Fruit fly (Drosophila melanogaster): ENCODE measurements around the gene Cpr64Aa.
A peak's percentile ranks its signal among the peaks of the same experiment; 100 is the strongest.

Gene Cpr64Aa

DNA sequence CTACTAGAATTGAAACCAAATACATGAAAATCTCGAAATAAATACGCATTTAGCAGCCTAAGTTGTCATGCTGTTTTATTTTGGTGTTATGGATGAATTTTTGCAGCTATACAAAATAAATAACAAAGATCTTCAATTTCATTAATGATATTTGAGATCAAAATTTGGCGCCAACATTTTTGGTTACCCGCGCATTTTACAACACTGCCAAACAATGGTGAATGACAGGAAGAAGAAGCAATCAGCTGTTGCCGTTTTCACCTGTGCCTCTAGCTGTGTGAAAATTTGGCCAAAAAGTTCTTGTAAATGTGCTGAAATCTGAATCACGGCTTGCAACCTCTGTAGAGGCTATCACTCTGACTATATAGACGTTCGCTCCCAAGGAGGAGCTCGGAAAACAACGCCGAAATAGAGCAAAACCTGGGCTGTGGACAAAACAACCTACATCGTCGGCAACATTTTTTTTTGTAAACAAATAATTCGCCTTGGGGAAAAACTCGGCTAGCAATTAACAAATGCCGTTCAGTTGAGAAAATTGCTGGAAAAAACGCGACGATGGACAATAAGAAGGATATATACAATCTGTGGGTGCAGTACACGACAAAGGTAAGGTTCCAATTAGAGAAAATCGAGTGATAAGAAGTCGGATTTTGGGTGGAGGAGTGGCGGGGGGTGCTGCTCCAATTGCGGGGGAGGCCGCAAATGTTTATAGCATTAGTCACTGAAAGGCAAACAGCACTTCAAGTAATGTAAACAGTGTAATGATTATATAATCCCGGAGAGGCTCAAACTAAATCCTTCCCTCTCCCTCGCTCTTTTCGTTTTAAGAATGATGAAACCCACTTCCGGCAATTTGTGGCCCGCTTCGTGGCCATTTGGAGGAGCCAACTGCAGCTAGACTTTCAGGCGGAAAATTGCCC, 15.0 kb downstream of the Cpr64Aa start, which contains the start of gene CG43367:
Gene CG43367, plus strand, starts transcription at position 264 of the 920 bp plus-strand sequence.
- TF ChIP-seq CG6689 (GFP tag; IDR thresholded peaks at IDR 0.05) (no peak), stc (GFP tag; IDR thresholded peaks at IDR 0.05) (peak; percentile 11; the same call in 1 of the 2 replicates), CG15514 (GFP tag; optimal IDR thresholded peaks at IDR 0.05) (peak; percentile 29), hkb (optimal IDR thresholded peaks at IDR 0.05) (no peak), hkb (GFP tag; IDR thresholded peaks at IDR 0.05) (peak; percentile 26; the same call in 1 of the 2 replicates), ci (GFP tag; IDR thresholded peaks at IDR 0.05) (0 out of 3 replicates have a peak, but pooled peaks have one; percentile 37), h (optimal IDR thresholded peaks at IDR 0.05) (no peak), kay (GFP tag; optimal IDR thresholded peaks at IDR 0.05) (peak; percentile 26), zfh1 (GFP tag; IDR thresholded peaks at IDR 0.05) (0 out of 3 replicates have a peak, but pooled peaks have one; percentile 12), CG9932 (GFP tag; IDR thresholded peaks at IDR 0.05) (peak; percentile 38), amos (GFP tag; IDR thresholded peaks at IDR 0.05; ENCODE audit: partially characterized antibody) (no peak; the same call in 1 of the 2 replicates), kni (GFP tag; optimal IDR thresholded peaks at IDR 0.05) (peak; percentile 60), MTF-1 (GFP tag; optimal IDR thresholded peaks at IDR 0.05; ENCODE audit: borderline replicate concordance) (peak; percentile 6), pzg (GFP tag; optimal IDR thresholded peaks at IDR 0.05) (peak; percentile 82), YL-1 (GFP tag; optimal IDR thresholded peaks at IDR 0.05) (peak; percentile 45), Xrp1 (GFP tag; IDR thresholded peaks at IDR 0.05) (peak; percentile 23; the same call in 1 of the 2 replicates), CG4617 (GFP tag; optimal IDR thresholded peaks at IDR 0.05; ENCODE audit: borderline replicate concordance) (peak; percentile 29), E2f2 (GFP tag; IDR thresholded peaks at IDR 0.05) (peak; percentile 97), crp (GFP tag; optimal IDR thresholded peaks at IDR 0.05) (peak; percentile 94 to 98), CG34422 (GFP tag; IDR thresholded peaks at IDR 0.05) (peak; percentile 29; the same call in 1 of the 3 replicates), Hr39 (optimal IDR thresholded peaks at IDR 0.05) (no peak), gce (GFP tag; IDR thresholded peaks at IDR 0.05) (no peak), MBD-R2 (GFP tag; IDR thresholded peaks at IDR 0.05) (peak; percentile 89), CG3407 (GFP tag; optimal IDR thresholded peaks at IDR 0.05) (peak; percentile 57), insv (GFP tag; optimal IDR thresholded peaks at IDR 0.05) (peak in 1 of 2 experiments; percentile 47), slbo (GFP tag; IDR thresholded peaks at IDR 0.05) (peak; percentile 41; the same call in 1 of the 2 replicates), CG9437 (GFP tag; optimal IDR thresholded peaks at IDR 0.05) (no peak), otp (GFP tag; IDR thresholded peaks at IDR 0.05) (0 out of 3 replicates have a peak, but pooled peaks have one; percentile 25), Side (GFP tag; optimal IDR thresholded peaks at IDR 0.05) (peak; percentile 20), Hmr (GFP tag; optimal IDR thresholded peaks at IDR 0.05) (peak; percentile 6), HLH4C (GFP tag; IDR thresholded peaks at IDR 0.05; ENCODE audit: partially characterized antibody) (no peak), nmo (GFP tag; optimal IDR thresholded peaks at IDR 0.05) (peak; percentile 15), Pdp1 (GFP tag; optimal IDR thresholded peaks at IDR 0.05) (peak in 1 of 2 experiments; percentile 93), sqz (GFP tag; optimal IDR thresholded peaks at IDR 0.05) (no peak), chm (GFP tag; IDR thresholded peaks at IDR 0.05) (0 out of 2 replicates have a peak, but pooled peaks have one; percentile 11), CG13287 (GFP tag; IDR thresholded peaks at IDR 0.05; ENCODE audit: partially characterized antibody) (peak; percentile 22; the same call in 1 of the 2 replicates), hb (GFP tag; IDR thresholded peaks at IDR 0.05; ENCODE audit: partially characterized antibody) (no peak), CTCF (GFP tag; optimal IDR thresholded peaks at IDR 0.05) (peak; percentile 2), ato (GFP tag; IDR thresholded peaks at IDR 0.05; ENCODE audit: partially characterized antibody) (no peak), stwl (tag; optimal IDR thresholded peaks at IDR 0.05) (peak; percentile 50), gfzf (GFP tag; optimal IDR thresholded peaks at IDR 0.05) (peak; percentile 47), sr (GFP tag; IDR thresholded peaks at IDR 0.05) (peak; percentile 77), Sin3A (optimal IDR thresholded peaks at IDR 0.05) (peak; percentile 27), CG3281 (GFP tag; optimal IDR thresholded peaks at IDR 0.05) (no peak), Ets65A (GFP tag) (peak; percentile 58), Dref (GFP tag; IDR thresholded peaks at IDR 0.05) (no peak), CG7271 (tag; optimal IDR thresholded peaks at IDR 0.05) (no peak), Opbp (GFP tag; IDR thresholded peaks at IDR 0.05; ENCODE audit: partially characterized antibody) (peak; percentile 50; the same call in 1 of the 3 replicates), CG9797 (GFP tag; optimal IDR thresholded peaks at IDR 0.05) (peak; percentile 0)

Measured in whole organism, embryonic.